Worm (Caenorhabditis elegans) whole organism, mixed stage, embryonic: ENCODE results near the gene twk-31.

Experiments
- M03D4.4 ChIP-seq: sonication (generic microtip); optimal IDR thresholded peaks from 2 replicates; lab custom pipeline; 2017; ENCODE audit warnings: mild to moderate bottlenecking, missing genetic modification characterization, missing compliant biosample characterization
- bed-3 ChIP-seq: fragments of 200-800 bp; sonication (Bioruptor generic); optimal IDR thresholded peaks from 3 replicates; lab custom pipeline; 2018; ENCODE audit warnings: mild to moderate bottlenecking, missing genetic modification characterization, moderate library complexity, missing compliant biosample characterization
- blmp-1 ChIP-seq: fragments of 150-350 bp; optimal IDR thresholded peaks from 2 replicates; lab custom pipeline; 2014; ENCODE audit warnings: missing biosample characterization, missing genetic modification characterization
- ceh-43 ChIP-seq: fragments of 200-800 bp; sonication (Bioruptor generic); optimal IDR thresholded peaks from 2 replicates; lab custom pipeline; 2018; ENCODE audit warnings: mild to moderate bottlenecking, missing genetic modification characterization, moderate library complexity, missing compliant biosample characterization
- ceh-83 ChIP-seq: fragments of 200-800 bp; sonication (Bioruptor generic); optimal IDR thresholded peaks from 2 replicates; lab custom pipeline; 2018; ENCODE audit warnings: mild to moderate bottlenecking, missing genetic modification characterization, missing compliant biosample characterization
- cnd-1 ChIP-seq: fragments of 200-800 bp; sonication (Bioruptor generic); optimal IDR thresholded peaks from 2 replicates; lab custom pipeline; 2018; ENCODE audit warnings: mild to moderate bottlenecking, missing genetic modification characterization, missing compliant biosample characterization
- drap-1 ChIP-seq: fragments of 200-800 bp; sonication (Bioruptor generic); optimal IDR thresholded peaks from 3 replicates; lab custom pipeline; 2018; ENCODE audit warnings: mild to moderate bottlenecking, missing genetic modification characterization, missing compliant biosample characterization
- elt-1 ChIP-seq: sonication (generic microtip); optimal IDR thresholded peaks from 2 replicates; lab custom pipeline; 2017; ENCODE audit warnings: missing genetic modification characterization, mild to moderate bottlenecking, missing compliant biosample characterization, antibody characterized with exemption, moderate library complexity, borderline replicate concordance; ENCODE audit not compliant: insufficient read depth
- flh-1 ChIP-seq: fragments of 200-800 bp; sonication (Bioruptor generic); optimal IDR thresholded peaks from 2 replicates; lab custom pipeline; 2018; ENCODE audit warnings: mild to moderate bottlenecking, missing genetic modification characterization, moderate library complexity, missing compliant biosample characterization
- ham-2 ChIP-seq: fragments of 200-800 bp; sonication (Bioruptor generic); optimal IDR thresholded peaks from 2 replicates; lab custom pipeline; 2018; ENCODE audit warnings: mild to moderate bottlenecking, missing genetic modification characterization, missing compliant biosample characterization
- hlh-1 ChIP-seq: fragments of 150-350 bp; optimal IDR thresholded peaks from 2 replicates; lab custom pipeline; 2014; ENCODE audit warnings: missing biosample characterization, missing genetic modification reagents, missing genetic modification characterization
- lin-13 ChIP-seq: fragments of 150-350 bp; optimal IDR thresholded peaks from 2 replicates; lab custom pipeline; 2014; ENCODE audit warnings: missing biosample characterization, missing genetic modification characterization
- lin-32 ChIP-seq: fragments of 200-800 bp; sonication (Bioruptor generic); optimal IDR thresholded peaks from 2 replicates; lab custom pipeline; 2018; ENCODE audit warnings: mild to moderate bottlenecking, missing genetic modification characterization, missing compliant biosample characterization
- lsy-2 ChIP-seq: fragments of 150-350 bp; optimal IDR thresholded peaks from 2 replicates; lab custom pipeline; 2014; ENCODE audit warnings: missing biosample characterization, missing genetic modification characterization
- mab-5 ChIP-seq: fragments of 150-350 bp; optimal IDR thresholded peaks from 2 replicates; lab custom pipeline; 2014; ENCODE audit warnings: missing biosample characterization, missing genetic modification characterization
- mep-1 ChIP-seq: fragments of 150-350 bp; optimal IDR thresholded peaks from 2 replicates; lab custom pipeline; 2017; ENCODE audit warnings: missing biosample characterization, missing genetic modification reagents, missing genetic modification characterization, inconsistent platforms
- mls-2 ChIP-seq: sonication (generic microtip); optimal IDR thresholded peaks from 2 replicates; lab custom pipeline; 2016; ENCODE audit warnings: mild to moderate bottlenecking, missing genetic modification characterization, moderate library complexity, missing compliant biosample characterization
- nhr-2 ChIP-seq: fragments of 150-350 bp; optimal IDR thresholded peaks from 2 replicates; lab custom pipeline; 2014; ENCODE audit warnings: missing biosample characterization, missing genetic modification characterization
- nhr-237 ChIP-seq: fragments of 150-350 bp; optimal IDR thresholded peaks from 2 replicates; lab custom pipeline; 2014; ENCODE audit warnings: missing biosample characterization, missing genetic modification characterization
- nhr-28 ChIP-seq: fragments of 150-350 bp; optimal IDR thresholded peaks from 2 replicates; lab custom pipeline; 2014; ENCODE audit warnings: missing biosample characterization, missing genetic modification characterization
- nhr-76 ChIP-seq: sonication (generic microtip); optimal IDR thresholded peaks from 2 replicates; lab custom pipeline; 2017; ENCODE audit warnings: missing biosample characterization, missing genetic modification characterization
- pha-4 ChIP-seq: fragments of 150-350 bp; optimal IDR thresholded peaks from 2 replicates; lab custom pipeline; 2018; ENCODE audit warnings: missing biosample characterization, missing genetic modification reagents, missing genetic modification characterization
- snpc-4 ChIP-seq: fragments of 150-350 bp; optimal IDR thresholded peaks from 2 replicates; lab custom pipeline; 2014; ENCODE audit warnings: missing biosample characterization, missing genetic modification characterization
- sptf-1 ChIP-seq: sonication (generic microtip); optimal IDR thresholded peaks from 2 replicates; lab custom pipeline; 2017; ENCODE audit warnings: mild to moderate bottlenecking, missing genetic modification characterization, moderate library complexity, missing compliant biosample characterization
- tbx-8 ChIP-seq: fragments of 200-800 bp; sonication (Bioruptor generic); optimal IDR thresholded peaks from 2 replicates; lab custom pipeline; 2018; ENCODE audit warnings: mild to moderate bottlenecking, missing genetic modification characterization, moderate library complexity, missing compliant biosample characterization
- unc-120 ChIP-seq: sonication (generic microtip); optimal IDR thresholded peaks from 2 replicates; lab custom pipeline; 2017; ENCODE audit warnings: missing genetic modification characterization, missing compliant biosample characterization; ENCODE audit not compliant: poor library complexity, severe bottlenecking
- unc-39 ChIP-seq: fragments of 150-350 bp; optimal IDR thresholded peaks from 2 replicates; lab custom pipeline; 2014; ENCODE audit warnings: missing biosample characterization, missing genetic modification characterization
- ztf-11 ChIP-seq: fragments of 150-350 bp; optimal IDR thresholded peaks from 2 replicates; lab custom pipeline; 2014; ENCODE audit warnings: missing biosample characterization, missing genetic modification characterization

The twk-31 gene

DNA sequence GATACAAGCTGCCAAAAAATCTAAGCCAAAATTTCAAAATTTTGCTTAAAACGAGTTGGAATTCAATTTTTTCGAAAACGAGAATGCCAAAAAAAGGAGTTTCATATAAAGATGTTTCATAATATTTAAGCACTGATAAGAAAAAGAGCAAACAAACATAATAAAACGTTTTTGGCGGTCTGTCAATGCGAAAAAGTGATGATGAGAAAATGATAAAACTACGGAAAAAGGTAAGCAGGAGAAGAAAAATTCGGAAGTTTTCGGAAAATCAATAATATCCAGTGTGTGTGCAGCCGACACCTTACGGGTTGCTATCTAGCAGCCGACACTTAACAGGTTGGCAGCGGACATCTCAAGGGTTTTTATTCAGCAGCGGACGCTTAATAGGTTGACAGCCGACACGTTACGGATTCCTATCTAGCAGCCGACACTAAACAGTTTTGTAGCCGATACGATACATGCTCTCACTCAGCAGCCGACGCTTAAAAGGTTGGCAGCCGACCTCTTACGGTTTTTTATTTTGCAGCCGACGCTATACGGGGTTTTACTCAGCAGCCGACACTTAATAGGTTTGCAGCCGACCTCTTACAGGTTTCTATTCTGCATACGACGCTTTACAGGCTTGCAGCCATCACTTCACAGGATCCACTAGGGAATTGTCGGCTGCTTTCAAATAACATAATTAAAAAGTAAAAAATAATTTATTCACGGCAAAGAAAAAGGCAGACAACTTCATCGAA lies 38.1 kb upstream of the twk-31 start:
- no peak for TF ChIP-seq mep-1 (tag; lab: Kevin White, UChicago)
- TF ChIP-seq nhr-76, result no peak
- no peak for TF ChIP-seq ceh-83 (GFP tag; lab: Kevin White, UChicago)
- TF ChIP-seq nhr-237 (tag; lab: Kevin White, UChicago), result no peak
- TF ChIP-seq pha-4 (tag; lab: Kevin White, UChicago), result no peak
- no peak for TF ChIP-seq mab-5
- TF ChIP-seq ztf-11 (tag; lab: Kevin White, UChicago), result no peak
- no peak for TF ChIP-seq snpc-4 (tag; lab: Kevin White, UChicago)

DNA sequence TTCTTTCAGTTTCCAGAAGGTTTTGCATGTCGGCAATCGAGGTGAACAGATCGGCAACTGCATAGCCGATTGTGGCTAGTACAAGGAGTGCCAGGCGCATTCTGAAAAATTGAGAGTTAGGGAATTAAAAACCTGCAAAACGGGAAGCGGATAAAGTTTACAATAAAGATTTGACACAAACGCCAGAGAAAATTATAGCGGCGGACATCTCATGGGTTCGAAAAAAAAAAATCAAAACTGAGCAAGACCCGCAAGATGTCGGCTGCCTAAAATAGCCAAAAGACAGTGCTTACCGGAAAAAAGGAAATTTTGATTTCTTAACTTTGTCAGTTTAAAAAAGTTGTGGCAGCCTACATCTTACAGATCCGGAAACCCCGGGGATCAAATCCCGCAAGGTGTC lies 32.6 kb upstream of the twk-31 start, which contains the start of gene dpy-18:
Gene dpy-18, minus strand, starts transcription at position 101 of the 400 bp plus-strand sequence.
- TF ChIP-seq mls-2 (tag; lab: Kevin White, UChicago) (no peak), unc-120 (tag; lab: Kevin White, UChicago) (no peak), nhr-28 (tag; lab: Kevin White, UChicago) (no peak), lin-13 (tag; lab: Kevin White, UChicago) (no peak), ham-2 (GFP tag; lab: Kevin White, UChicago) (no peak)

DNA sequence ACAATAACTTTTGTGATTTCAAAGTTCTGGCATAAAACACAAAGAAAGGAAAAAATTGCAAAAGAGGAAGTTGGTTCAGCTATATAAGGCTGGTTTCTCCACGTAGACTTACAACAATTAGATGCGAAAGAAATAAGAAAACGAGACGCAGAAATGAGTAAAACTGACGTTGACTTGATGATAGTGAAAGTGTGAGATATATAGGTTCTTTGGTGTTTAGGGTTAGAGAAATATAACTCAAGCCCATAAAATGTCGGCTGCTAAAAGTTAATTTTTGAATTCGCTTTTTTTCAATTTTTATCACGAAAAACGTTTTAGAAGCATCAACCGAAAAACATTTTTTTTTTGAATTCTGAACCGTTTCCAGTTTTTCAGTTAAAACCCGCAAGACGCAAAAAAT lies 32.0 kb upstream of the twk-31 start:
- TF ChIP-seq ceh-43 (GFP tag; lab: Kevin White, UChicago) (no peak), nhr-2 (tag; lab: Kevin White, UChicago) (no peak), unc-39 (no peak), cnd-1 (no peak), lsy-2 (tag; lab: Kevin White, UChicago) (no peak), ham-2 (GFP tag; lab: Kevin White, UChicago) (no peak), elt-1 (tag; lab: Kevin White, UChicago) (no peak), flh-1 (GFP tag; lab: Kevin White, UChicago) (no peak), snpc-4 (tag; lab: Kevin White, UChicago) (no peak), bed-3 (no peak), sptf-1 (no peak), drap-1 (GFP tag; lab: Kevin White, UChicago) (no peak), ztf-11 (tag; lab: Kevin White, UChicago) (no peak), unc-120 (tag; lab: Kevin White, UChicago) (no peak)
- TF ChIP-seq, all 35 proteins: peak for 0

DNA sequence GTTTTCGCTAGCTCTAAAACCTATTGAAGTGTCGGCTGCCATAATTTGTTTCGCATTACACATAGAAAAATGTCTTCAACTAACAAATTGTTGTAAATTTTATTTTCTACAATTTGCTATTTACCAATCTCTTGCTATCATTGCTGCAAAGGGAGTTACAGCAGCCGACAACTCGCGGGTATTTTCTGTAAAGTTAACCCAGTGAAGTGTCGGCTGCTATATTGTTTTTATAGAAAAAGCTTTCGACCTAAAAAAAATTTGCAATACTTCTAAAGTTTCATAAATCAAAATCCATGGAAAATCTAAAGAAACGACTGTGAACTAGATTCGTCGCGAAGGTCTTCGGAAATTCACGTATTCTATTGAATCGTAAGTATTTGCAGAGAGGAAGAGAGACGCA lies 31.6 kb upstream of the twk-31 start:
- TF ChIP-seq mep-1 (tag; lab: Kevin White, UChicago) (no peak), ceh-83 (GFP tag; lab: Kevin White, UChicago) (no peak), lin-32 (no peak)
- TF ChIP-seq, all 35 proteins: peak for 0

DNA sequence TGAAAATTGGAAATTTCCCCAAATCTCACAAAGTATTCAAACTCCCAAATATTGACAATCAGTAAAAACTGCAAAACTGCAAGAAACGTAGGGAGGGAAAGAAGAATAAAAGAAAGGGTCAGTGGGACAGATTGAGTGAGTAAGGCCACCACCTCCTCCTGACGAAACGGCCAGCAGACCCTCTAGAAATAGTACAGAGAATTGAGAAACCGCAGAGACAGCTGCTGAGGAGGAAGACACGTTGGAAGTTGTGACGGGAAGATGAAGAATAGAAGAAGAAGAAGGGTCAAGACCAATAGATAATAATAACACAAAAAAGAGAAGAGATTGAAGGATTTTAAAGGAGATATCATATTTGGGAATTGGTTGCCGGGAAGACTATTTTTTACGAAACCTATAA lies 29.9 kb upstream of the twk-31 start:
- TF ChIP-seq ham-2 (GFP tag; lab: Kevin White, UChicago), result no peak
- TF ChIP-seq lsy-2 (tag; lab: Kevin White, UChicago), result no peak
- TF ChIP-seq unc-39, result no peak
- peak; percentile 91 for TF ChIP-seq hlh-1 (tag; lab: Kevin White, UChicago)
- TF ChIP-seq blmp-1, result no peak
- no peak for TF ChIP-seq tbx-8 (GFP tag; lab: Kevin White, UChicago)
- TF ChIP-seq M03D4.4 (tag; lab: Kevin White, UChicago), result peak; percentile 22
- no peak for TF ChIP-seq elt-1 (tag; lab: Kevin White, UChicago)

DNA sequence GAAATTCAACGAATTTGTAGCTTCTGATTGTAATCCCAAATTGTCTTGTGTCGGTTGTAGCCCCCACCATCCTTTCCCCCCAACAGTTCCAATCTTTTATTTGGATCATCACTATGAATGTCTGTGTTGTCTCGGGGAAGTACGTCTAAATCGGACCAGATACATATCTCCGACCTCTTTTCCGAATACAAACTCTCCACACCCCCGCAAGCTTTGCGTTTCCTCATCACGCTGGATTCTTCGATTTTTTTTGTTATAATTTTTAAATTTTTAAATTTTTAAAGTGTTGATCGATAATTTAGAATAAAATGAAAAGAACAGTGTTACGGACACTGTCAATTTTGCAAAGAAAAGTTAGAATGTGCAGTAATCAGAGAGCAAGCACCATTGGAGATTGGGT lies 28.6 kb upstream of the twk-31 start, which contains the start of gene subs-4:
Gene subs-4, plus strand, starts transcription at position 301 of the 400 bp plus-strand sequence.
- no peak for TF ChIP-seq drap-1 (GFP tag; lab: Kevin White, UChicago)
- peak; percentile 47 for TF ChIP-seq elt-1 (tag; lab: Kevin White, UChicago)
